Worm (Caenorhabditis elegans) whole organism, early embryonic: Measurements from ENCODE around the gene C34C6.3.

ENCODE experiments used
- B0310.2 ChIP-seq: sonication (generic microtip); optimal IDR thresholded peaks from 2 replicates; lab custom pipeline; 2016; ENCODE audit warnings: mild to moderate bottlenecking, missing genetic modification characterization, missing compliant biosample characterization
- aly-1 ChIP-seq: sonication (generic microtip); optimal IDR thresholded peaks from 2 replicates; lab custom pipeline; 2016; ENCODE audit warnings: missing genetic modification characterization, missing compliant biosample characterization
- ama-1 ChIP-seq: fragments of 150-350 bp; optimal IDR thresholded peaks from 2 replicates; lab custom pipeline; 2014
- ceh-13 ChIP-seq: fragments of 200-800 bp; sonication (Bioruptor generic); optimal IDR thresholded peaks from 2 replicates; lab custom pipeline; 2018; ENCODE audit warnings: mild to moderate bottlenecking, missing genetic modification characterization, missing compliant biosample characterization
- ceh-36 ChIP-seq: sonication (generic microtip); optimal IDR thresholded peaks from 2 replicates; lab custom pipeline; 2016; ENCODE audit warnings: missing genetic modification characterization, inconsistent platforms, missing compliant biosample characterization
- flt-1 ChIP-seq: fragments of 200-800 bp; sonication (Bioruptor generic); IDR thresholded peaks from 2 replicates; pipeline ENCODE4 v1.3.6; 2022; ENCODE audit warnings: missing genetic modification characterization, missing compliant biosample characterization
- sea-1 ChIP-seq: fragments of 200-800 bp; sonication (Bioruptor generic); conservative IDR thresholded peaks from 2 replicates; pipeline ENCODE4 v1.3.6; 2022; ENCODE audit warnings: missing genetic modification characterization, missing compliant biosample characterization
- tbx-11 ChIP-seq: fragments of 200-800 bp; sonication (Bioruptor generic); IDR thresholded peaks from 2 replicates; pipeline ENCODE4 v1.3.6; 2022; ENCODE audit warnings: missing genetic modification characterization, missing compliant biosample characterization
- tbx-37 ChIP-seq: fragments of 200-800 bp; sonication (Bioruptor generic); conservative IDR thresholded peaks from 2 replicates; pipeline ENCODE4 v1.3.6; 2022; ENCODE audit warnings: missing genetic modification reagents, missing genetic modification characterization, missing compliant biosample characterization

DNA sequence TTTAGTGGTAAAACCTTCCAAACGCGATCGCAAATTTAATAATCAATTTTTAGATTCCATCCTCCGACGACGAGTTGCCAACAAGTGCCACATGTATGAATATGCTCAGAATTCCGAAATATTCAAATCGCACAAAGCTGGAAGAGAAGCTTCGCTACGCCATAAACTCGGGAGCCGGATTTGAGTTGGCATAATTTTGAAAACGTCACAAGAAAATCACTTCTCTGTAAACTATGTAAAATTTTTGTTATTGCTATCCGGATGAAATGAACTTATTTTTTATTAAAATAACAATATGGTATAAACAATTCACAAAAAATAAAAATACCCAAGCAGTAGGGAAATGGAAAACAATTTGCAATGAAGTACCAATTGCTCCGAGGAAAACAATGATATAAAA lies 22.8 kb upstream of the C34C6.3 start:
- no peak for TF ChIP-seq sea-1 (GFP tag; lab: Robert Waterston, UW)
- no peak for TF ChIP-seq aly-1 (tag; lab: Kevin White, UChicago)
- TF ChIP-seq flt-1, result no peak
- no peak for TF ChIP-seq B0310.2 (tag; lab: Kevin White, UChicago)
- no peak for TF ChIP-seq tbx-37 (GFP tag; lab: Robert Waterston, UW)
- TF ChIP-seq ceh-13, result no peak
- no peak for TF ChIP-seq tbx-11 (GFP tag; lab: Robert Waterston, UW)
- no peak for TF ChIP-seq ama-1 (lab: Kevin White, UChicago)
- no peak for TF ChIP-seq ceh-36 (tag; lab: Kevin White, UChicago)
